Fruit fly (Drosophila melanogaster): ENCODE results near the gene OXA1L.

OXA1L gene

DNA sequence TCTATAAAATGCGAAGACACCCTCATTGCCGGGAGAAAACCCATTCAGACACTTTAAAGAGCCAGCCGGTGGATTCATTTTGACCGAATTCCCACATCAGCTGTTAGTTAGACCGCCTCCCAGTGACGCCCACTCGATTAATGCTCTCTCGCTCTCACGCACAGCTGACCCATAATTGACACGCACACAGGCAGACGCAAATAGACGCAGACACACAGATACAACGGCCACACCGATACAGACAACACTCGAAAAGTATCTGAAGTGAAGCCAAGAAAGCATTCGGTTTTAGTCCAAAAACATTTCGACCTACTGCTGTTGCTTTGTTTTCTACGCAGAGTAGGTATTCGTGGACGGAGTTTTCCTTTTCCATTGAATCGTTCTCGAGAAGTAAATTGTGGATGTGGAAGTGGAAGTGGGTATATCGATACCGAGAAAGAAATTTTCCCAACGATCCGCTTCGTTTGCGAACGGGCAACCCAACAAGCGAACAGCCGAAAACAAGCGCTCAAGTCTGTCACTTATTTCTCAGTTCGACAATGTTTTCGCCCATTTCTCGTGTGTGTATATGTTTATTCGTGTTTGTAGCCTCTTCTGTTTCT is 26.1 kb downstream of the OXA1L start:
- TF ChIP-seq h (optimal IDR thresholded peaks at IDR 0.05) (no peak), psq (optimal IDR thresholded peaks at IDR 0.05) (no peak), insv (optimal IDR thresholded peaks at IDR 0.05) (no peak), Myc (optimal IDR thresholded peaks at IDR 0.05) (no peak), ttk (optimal IDR thresholded peaks at IDR 0.05) (no peak), Sin3A (optimal IDR thresholded peaks at IDR 0.05) (no peak)

DNA sequence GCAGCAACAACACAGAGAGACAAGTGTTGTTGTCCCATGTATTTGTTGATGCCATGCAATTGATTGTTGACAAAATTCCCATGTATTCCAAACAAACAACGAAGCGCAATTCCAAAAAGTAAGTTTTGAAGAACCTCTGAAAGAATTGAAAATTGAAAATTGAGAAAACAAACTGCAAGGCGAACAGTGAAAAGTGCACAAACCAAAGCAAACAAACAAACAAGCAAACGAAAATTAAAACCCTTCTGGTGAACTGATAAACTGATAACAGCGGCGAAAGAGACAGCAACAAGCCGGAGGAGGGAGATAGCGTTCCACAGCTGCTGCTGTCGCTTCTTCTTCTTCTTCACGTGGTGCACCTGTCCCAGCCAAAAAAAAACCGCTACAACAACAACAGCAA is 27.7 kb downstream of the OXA1L start:
- no peak for TF ChIP-seq h (optimal IDR thresholded peaks at IDR 0.05)
- no peak for TF ChIP-seq ttk (optimal IDR thresholded peaks at IDR 0.05)

DNA sequence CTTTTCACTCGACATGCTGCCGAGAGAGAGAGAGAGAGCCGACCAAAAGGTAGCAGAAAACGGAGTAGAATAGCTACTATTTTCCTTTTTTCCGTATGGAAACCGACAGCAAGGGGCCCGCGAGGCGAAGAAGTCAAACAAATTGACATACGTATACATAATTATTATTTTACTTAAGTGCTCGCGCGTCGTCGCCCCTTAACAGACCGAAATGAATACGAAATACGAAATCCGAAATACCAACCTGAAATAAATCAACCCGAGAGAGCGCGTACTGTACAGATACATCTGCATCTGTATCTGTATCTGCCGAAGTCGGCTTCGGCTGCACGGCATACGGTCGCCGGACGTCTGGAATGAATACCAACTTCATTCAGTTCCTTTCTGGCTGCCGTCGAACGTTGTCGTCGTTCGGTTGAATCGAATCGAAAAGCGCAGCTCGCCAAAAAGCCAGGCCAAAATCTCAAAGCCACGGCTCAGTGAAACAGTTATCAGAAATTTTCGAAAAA is 28.7 kb downstream of the OXA1L start:
- no peak for TF ChIP-seq h (optimal IDR thresholded peaks at IDR 0.05)
- TF ChIP-seq insv (optimal IDR thresholded peaks at IDR 0.05), result no peak
- no peak for TF ChIP-seq Myc (optimal IDR thresholded peaks at IDR 0.05)
- no peak for TF ChIP-seq ttk (optimal IDR thresholded peaks at IDR 0.05)
- TF ChIP-seq Sin3A (optimal IDR thresholded peaks at IDR 0.05), result no peak
- no peak for TF ChIP-seq psq (optimal IDR thresholded peaks at IDR 0.05)

dm6 chr3L:10856534-10857030 is 29.7 kb downstream of the OXA1L start:
- no peak for TF ChIP-seq psq (optimal IDR thresholded peaks at IDR 0.05)
- TF ChIP-seq insv (optimal IDR thresholded peaks at IDR 0.05), result no peak
- no peak for TF ChIP-seq Sin3A (optimal IDR thresholded peaks at IDR 0.05)
- no peak for TF ChIP-seq ttk (optimal IDR thresholded peaks at IDR 0.05)

DNA sequence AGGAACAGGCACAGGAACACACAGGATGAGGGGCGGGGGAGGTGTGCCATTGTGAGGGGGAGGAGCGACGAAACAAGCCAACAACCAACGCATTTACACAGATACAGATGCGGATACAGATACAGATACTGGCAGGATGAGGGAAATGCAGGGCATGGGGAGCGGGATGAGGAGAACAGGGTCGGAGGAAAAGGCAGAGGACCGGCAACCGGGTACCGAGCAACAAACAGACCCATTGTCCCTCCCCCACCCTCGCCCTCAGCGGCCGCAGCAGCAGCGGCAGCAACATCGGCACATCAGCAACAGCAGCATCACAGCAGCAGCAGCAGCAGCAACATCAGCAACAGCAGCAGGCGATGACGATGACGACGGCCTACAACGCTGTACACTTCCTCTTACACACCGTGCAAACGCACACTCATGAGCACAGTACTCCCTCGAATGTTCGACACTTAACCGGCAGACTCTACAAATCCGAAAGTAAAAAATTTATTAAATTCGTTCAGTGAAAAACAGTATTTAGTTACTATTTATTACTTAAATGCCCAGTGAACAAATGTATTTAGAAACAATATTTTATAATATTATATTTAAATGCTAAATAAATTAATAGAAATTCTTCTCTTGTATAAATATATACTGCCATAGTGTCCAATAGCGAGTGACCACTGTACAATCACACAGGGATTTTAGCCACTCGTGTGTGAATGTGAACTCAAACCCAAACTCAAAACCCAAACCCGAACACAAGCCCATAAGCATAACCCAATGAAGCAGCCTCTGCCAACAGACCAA is 30.7 kb downstream of the OXA1L start:
- TF ChIP-seq Myc (optimal IDR thresholded peaks at IDR 0.05) (no peak), Sin3A (optimal IDR thresholded peaks at IDR 0.05) (no peak), h (optimal IDR thresholded peaks at IDR 0.05) (no peak), insv (optimal IDR thresholded peaks at IDR 0.05) (no peak), psq (optimal IDR thresholded peaks at IDR 0.05) (no peak), ttk (optimal IDR thresholded peaks at IDR 0.05) (no peak)

dm6 chr3L:10854801-10855418 is 31.4 kb downstream of the OXA1L start:
- TF ChIP-seq psq (optimal IDR thresholded peaks at IDR 0.05), result no peak
- no peak for TF ChIP-seq h (optimal IDR thresholded peaks at IDR 0.05)
- TF ChIP-seq Myc (optimal IDR thresholded peaks at IDR 0.05), result no peak
- no peak for TF ChIP-seq insv (optimal IDR thresholded peaks at IDR 0.05)
- no peak for TF ChIP-seq ttk (optimal IDR thresholded peaks at IDR 0.05)
- no peak for TF ChIP-seq Sin3A (optimal IDR thresholded peaks at IDR 0.05)

dm6 chr3L:10854026-10854425 is 32.2 kb downstream of the OXA1L start:
- TF ChIP-seq psq (optimal IDR thresholded peaks at IDR 0.05), result no peak
- TF ChIP-seq Myc (optimal IDR thresholded peaks at IDR 0.05), result no peak
- no peak for TF ChIP-seq Sin3A (optimal IDR thresholded peaks at IDR 0.05)
- TF ChIP-seq ttk (optimal IDR thresholded peaks at IDR 0.05), result no peak
- TF ChIP-seq h (optimal IDR thresholded peaks at IDR 0.05), result no peak
- no peak for TF ChIP-seq insv (optimal IDR thresholded peaks at IDR 0.05)

- TF ChIP-seq Sin3A (optimal IDR thresholded peaks at IDR 0.05) (no peak), insv (optimal IDR thresholded peaks at IDR 0.05) (no peak), Myc (optimal IDR thresholded peaks at IDR 0.05) (no peak), ttk (optimal IDR thresholded peaks at IDR 0.05) (no peak), psq (optimal IDR thresholded peaks at IDR 0.05) (no peak), h (optimal IDR thresholded peaks at IDR 0.05) (no peak)
These were observed 32.7 kb downstream of the OXA1L start for dm6 chr3L:10853618-10854017.

DNA sequence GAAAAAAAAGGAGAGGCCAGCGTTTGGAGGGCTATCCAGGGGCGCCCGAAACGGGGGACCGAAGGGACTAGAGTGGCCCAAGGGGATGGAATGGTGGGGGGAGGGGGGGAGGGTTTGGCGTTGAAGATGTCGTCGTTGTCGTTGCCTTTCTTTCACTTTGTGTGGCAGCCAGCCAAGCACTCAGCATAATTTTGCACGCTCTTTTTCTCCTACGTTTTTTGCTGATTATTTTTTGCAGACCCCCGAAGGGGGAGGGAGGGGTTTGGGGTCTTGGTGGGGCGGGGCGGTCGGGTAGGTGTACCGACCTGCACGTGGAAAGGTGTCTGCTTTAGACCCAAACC is 33.2 kb downstream of the OXA1L start:
- no peak for TF ChIP-seq h (optimal IDR thresholded peaks at IDR 0.05)
- no peak for TF ChIP-seq Myc (optimal IDR thresholded peaks at IDR 0.05)
- TF ChIP-seq insv (optimal IDR thresholded peaks at IDR 0.05), result no peak
- no peak for TF ChIP-seq Sin3A (optimal IDR thresholded peaks at IDR 0.05)
- TF ChIP-seq psq (optimal IDR thresholded peaks at IDR 0.05), result no peak
- no peak for TF ChIP-seq ttk (optimal IDR thresholded peaks at IDR 0.05)

dm6 chr3L:10852347-10853130 is 33.7 kb downstream of the OXA1L start:
- TF ChIP-seq Sin3A (optimal IDR thresholded peaks at IDR 0.05) (no peak), Myc (optimal IDR thresholded peaks at IDR 0.05) (no peak)

DNA sequence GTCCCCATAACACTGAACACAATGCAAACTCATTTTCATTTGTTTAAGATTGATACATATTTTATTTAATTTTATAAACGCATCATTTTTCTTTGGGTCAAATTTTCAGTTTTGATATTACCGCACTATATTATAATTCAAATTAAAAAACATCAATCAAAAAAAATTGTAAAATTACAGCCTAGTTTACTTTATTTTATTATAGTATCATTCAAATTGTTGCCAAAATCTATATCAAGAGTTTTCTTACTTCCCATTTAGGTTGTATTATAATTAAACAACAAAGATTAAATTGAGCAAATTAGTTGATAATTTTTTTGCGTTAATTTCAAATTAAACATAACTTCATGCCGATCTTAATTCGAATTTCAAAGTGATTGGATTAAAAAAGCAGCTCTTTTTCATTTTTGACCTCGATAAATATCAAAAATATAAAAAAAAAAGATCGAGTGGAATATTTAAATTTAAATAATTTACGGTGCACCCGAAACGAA is 34.4 kb downstream of the OXA1L start:
- TF ChIP-seq insv (optimal IDR thresholded peaks at IDR 0.05) (no peak), Sin3A (optimal IDR thresholded peaks at IDR 0.05) (no peak), Myc (optimal IDR thresholded peaks at IDR 0.05) (no peak), ttk (optimal IDR thresholded peaks at IDR 0.05) (no peak), psq (optimal IDR thresholded peaks at IDR 0.05) (no peak), h (optimal IDR thresholded peaks at IDR 0.05) (no peak)

Data from Kc167 (cell line).